Worm (Caenorhabditis elegans) whole organism, mixed stage, embryonic: Measurements from ENCODE around the gene srw-103.

Experiments used
- elt-3 ChIP-seq: fragments of 150-350 bp; optimal IDR thresholded peaks from 2 replicates; lab custom pipeline; 2014; ENCODE audit warnings: missing biosample characterization, missing genetic modification characterization
- nhr-76 ChIP-seq: sonication (generic microtip); optimal IDR thresholded peaks from 2 replicates; lab custom pipeline; 2017; ENCODE audit warnings: missing biosample characterization, missing genetic modification characterization

DNA sequence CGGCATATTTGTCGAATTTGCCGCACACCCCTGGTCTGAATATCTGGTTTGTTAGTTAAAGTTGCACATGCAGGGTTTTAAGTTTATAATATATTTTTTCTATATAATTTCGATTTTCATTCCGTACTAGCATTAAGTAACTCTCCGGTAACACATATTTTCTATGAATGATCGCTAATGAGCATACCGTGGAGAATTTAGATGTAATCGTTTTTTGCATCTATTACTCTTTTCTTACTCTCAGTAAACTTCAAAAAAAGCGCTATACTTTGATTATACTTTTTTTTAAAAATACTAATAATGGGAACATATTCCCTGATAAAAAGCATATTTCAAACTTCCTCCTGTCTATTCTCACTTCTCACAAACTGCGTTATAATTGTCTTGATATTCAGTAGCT lies 17.6 kb downstream of the srw-103 start, which contains the start of gene str-160:
- TF ChIP-seq nhr-76 (tag; lab: Kevin White, UChicago) (no peak), elt-3 (tag; lab: Kevin White, UChicago) (no peak)
